Fruit fly (Drosophila melanogaster) whole organism, prepupa: Measurements from ENCODE around the gene CG5026.
A peak's percentile ranks its signal among the peaks of the same experiment; 100 is the strongest.

Experiments used
- Blimp-1 ChIP-seq: fragments of 200-800 bp; sonication (Bioruptor generic); optimal IDR thresholded peaks from 3 replicates; lab custom pipeline; 2017; ENCODE audit warnings: missing biosample characterization, missing genetic modification characterization, mild to moderate bottlenecking, moderate library complexity, missing genetic modification reagents
- CG10631 ChIP-seq: fragments of 200-800 bp; sonication (Bioruptor generic); optimal IDR thresholded peaks from 2 replicates; lab custom pipeline; 2016; ENCODE audit warnings: missing biosample characterization, missing genetic modification characterization
- CG11294 ChIP-seq: fragments of 200-800 bp; sonication (Bioruptor generic); IDR thresholded peaks from 2 replicates; pipeline ENCODE4 v1.3.6; 2022; ENCODE audit warnings: missing biosample characterization, missing genetic modification characterization
- CG15336 ChIP-seq: fragments of 200-800 bp; sonication (Bioruptor generic); IDR thresholded peaks from 2 replicates; pipeline ENCODE4 v1.3.6; 2022; ENCODE audit warnings: missing biosample characterization, missing genetic modification characterization
- CG1621 ChIP-seq: fragments of 200-800 bp; sonication (Bioruptor generic); optimal IDR thresholded peaks from 3 replicates; lab custom pipeline; 2018; ENCODE audit warnings: missing biosample characterization, mild to moderate bottlenecking, missing genetic modification characterization
- CG31627 ChIP-seq: fragments of 200-800 bp; sonication (Bioruptor generic); optimal IDR thresholded peaks from 3 replicates; lab custom pipeline; 2016; ENCODE audit warnings: missing biosample characterization, missing genetic modification characterization
- CG3919 ChIP-seq: fragments of 200-800 bp; sonication (Bioruptor generic); optimal IDR thresholded peaks from 3 replicates; lab custom pipeline; 2016; ENCODE audit warnings: missing biosample characterization, missing genetic modification characterization
- CG6163 ChIP-seq: fragments of 200-800 bp; sonication (Bioruptor generic); IDR thresholded peaks from 3 replicates; pipeline ENCODE4 v1.3.6; 2022; ENCODE audit warnings: missing biosample characterization, missing genetic modification characterization
- CG6808 ChIP-seq: fragments of 200-800 bp; sonication (Bioruptor generic); optimal IDR thresholded peaks from 3 replicates; lab custom pipeline; 2017; ENCODE audit warnings: missing biosample characterization, missing genetic modification characterization, mild to moderate bottlenecking, moderate library complexity, missing genetic modification reagents
- CG6854 ChIP-seq: fragments of 200-800 bp; sonication (Bioruptor generic); optimal IDR thresholded peaks from 2 replicates; lab custom pipeline; 2017; ENCODE audit warnings: missing biosample characterization, mild to moderate bottlenecking, missing genetic modification characterization
- CG8119 ChIP-seq: fragments of 200-800 bp; sonication (Bioruptor generic); IDR thresholded peaks from 3 replicates; pipeline ENCODE4 v1.3.6; 2022; ENCODE audit warnings: missing biosample characterization, missing genetic modification characterization
- CG8632 ChIP-seq: fragments of 200-800 bp; sonication (Bioruptor generic); optimal IDR thresholded peaks from 3 replicates; lab custom pipeline; 2016; ENCODE audit warnings: missing biosample characterization, missing genetic modification characterization
- Eip75B ChIP-seq: fragments of 200-800 bp; sonication (Bioruptor generic); optimal IDR thresholded peaks from 3 replicates; lab custom pipeline; 2016; ENCODE audit warnings: missing biosample characterization, missing genetic modification characterization
- Eip78C ChIP-seq: fragments of 200-800 bp; sonication (Bioruptor generic); peaks from one replicate; lab custom pipeline; 2016; ENCODE audit warnings: missing biosample characterization, missing genetic modification characterization
- Eip93F ChIP-seq: fragments of 200-800 bp; sonication (Bioruptor generic); optimal IDR thresholded peaks from 2 replicates; lab custom pipeline; 2016; ENCODE audit warnings: missing biosample characterization, mild to moderate bottlenecking, missing genetic modification characterization
- Hr38 ChIP-seq: sonication (Bioruptor generic); optimal IDR thresholded peaks from 2 replicates; lab custom pipeline; 2016; ENCODE audit warnings: missing biosample characterization, missing genetic modification characterization
- Hr39 ChIP-seq: fragments of 200-800 bp; sonication (Bioruptor generic); optimal IDR thresholded peaks from 2 replicates; lab custom pipeline; 2016; ENCODE audit warnings: missing biosample characterization, missing genetic modification characterization
- Hr4 ChIP-seq: fragments of 200-800 bp; sonication (Bioruptor generic); optimal IDR thresholded peaks from 3 replicates; lab custom pipeline; 2016; ENCODE audit warnings: missing biosample characterization, missing genetic modification characterization
- Met ChIP-seq: fragments of 200-800 bp; sonication (Bioruptor generic); optimal IDR thresholded peaks from 3 replicates; lab custom pipeline; 2016; ENCODE audit warnings: missing biosample characterization, missing genetic modification characterization
- Smox ChIP-seq: fragments of 200-800 bp; sonication (Bioruptor generic); optimal IDR thresholded peaks from 3 replicates; lab custom pipeline; 2016; ENCODE audit warnings: missing biosample characterization, missing genetic modification characterization
- Sox102F ChIP-seq: fragments of 200-800 bp; sonication (Bioruptor generic); optimal IDR thresholded peaks from 2 replicates; lab custom pipeline; 2016; ENCODE audit warnings: missing biosample characterization, mild to moderate bottlenecking, missing genetic modification characterization
- Sox14 ChIP-seq: fragments of 200-800 bp; sonication (Bioruptor generic); optimal IDR thresholded peaks from 3 replicates; lab custom pipeline; 2016; ENCODE audit warnings: missing biosample characterization, missing genetic modification characterization
- achi ChIP-seq: fragments of 200-800 bp; sonication (Bioruptor generic); optimal IDR thresholded peaks from 3 replicates; lab custom pipeline; 2016; ENCODE audit warnings: missing biosample characterization, missing genetic modification characterization
- dsx ChIP-seq: fragments of 200-800 bp; optimal IDR thresholded peaks from 3 replicates; lab custom pipeline; 2019; ENCODE audit warnings: missing biosample characterization, mild to moderate bottlenecking, missing genetic modification characterization, moderate library complexity; ENCODE audit not compliant: poor library complexity, severe bottlenecking
- eg ChIP-seq: fragments of 200-800 bp; sonication (Bioruptor generic); IDR thresholded peaks from 3 replicates; pipeline ENCODE4 v1.3.6; 2022; ENCODE audit warnings: missing biosample characterization, missing genetic modification characterization
- fd85E ChIP-seq: fragments of 200-800 bp; sonication (Bioruptor generic); optimal IDR thresholded peaks from 3 replicates; lab custom pipeline; 2016; ENCODE audit warnings: missing biosample characterization, missing genetic modification characterization
- fkh ChIP-seq: fragments of 200-800 bp; sonication (Bioruptor generic); optimal IDR thresholded peaks from 3 replicates; lab custom pipeline; 2017; ENCODE audit warnings: missing biosample characterization, mild to moderate bottlenecking, missing genetic modification characterization, moderate library complexity
- lz ChIP-seq: fragments of 200-800 bp; sonication (Bioruptor generic); optimal IDR thresholded peaks from 3 replicates; lab custom pipeline; 2016; ENCODE audit warnings: missing biosample characterization, missing genetic modification characterization
- net ChIP-seq: fragments of 200-800 bp; sonication (Bioruptor generic); optimal IDR thresholded peaks from 3 replicates; lab custom pipeline; 2016; ENCODE audit warnings: missing biosample characterization, missing genetic modification characterization
- pdm3 ChIP-seq: fragments of 200-800 bp; sonication (Bioruptor generic); optimal IDR thresholded peaks from 3 replicates; lab custom pipeline; 2016; ENCODE audit warnings: missing biosample characterization, missing genetic modification characterization
- salr ChIP-seq, 2 experiments: fragments of 200-800 bp; sonication (Bioruptor generic); optimal IDR thresholded peaks; 3 replicates each; lab custom pipeline; 2016 to 2018; ENCODE audit warnings: missing biosample characterization in 2 of 2, missing genetic modification characterization in 2 of 2, mild to moderate bottlenecking in 1 of 2
- ss ChIP-seq, 2 experiments: fragments of 200-800 bp; sonication (Bioruptor generic); optimal IDR thresholded peaks; 2 replicates in 1 of 2; 3 replicates in 1 of 2; lab custom pipeline; 2017 to 2018; ENCODE audit warnings: mild to moderate bottlenecking in 2 of 2, missing biosample characterization in 2 of 2, missing genetic modification characterization in 2 of 2, moderate library complexity in 1 of 2
- svp ChIP-seq: fragments of 200-800 bp; sonication (Bioruptor generic); peaks from one replicate; lab custom pipeline; 2016; ENCODE audit warnings: missing biosample characterization, missing genetic modification characterization

Gene CG5026

dm6 chr3L:8996899-8997685, 28.8 kb downstream of the CG5026 start:
- TF ChIP-seq Blimp-1 (peak; percentile 91), Met (GFP tag; lab: Kevin White, UChicago) (no peak), dsx (GFP tag; lab: Kevin White, UChicago) (peak; percentile 26), net (GFP tag; lab: Kevin White, UChicago) (peak; percentile 18), CG3919 (GFP tag; lab: Kevin White, UChicago) (peak; percentile 15), svp (GFP tag; lab: Kevin White, UChicago) (peak; percentile 89), CG6808 (GFP tag; lab: Kevin White, UChicago) (no peak), CG6163 (0 out of 3 replicates have a peak, but pooled peaks have one; percentile 18), ss (GFP tag; optimal IDR thresholded peaks at IDR 0.05; lab: Kevin White, UChicago) (peak in 1 of 2 experiments; percentile 21), eg (GFP tag; lab: Robert Waterston, UW) (0 out of 3 replicates have a peak, but pooled peaks have one; percentile 34), salr (GFP tag; optimal IDR thresholded peaks at IDR 0.05; lab: Kevin White, UChicago) (no peak), Smox (GFP tag; lab: Kevin White, UChicago) (no peak), CG15336 (GFP tag; lab: Robert Waterston, UW) (0 out of 2 replicates have a peak, but pooled peaks have one; percentile 31), achi (GFP tag; lab: Kevin White, UChicago) (peak; percentile 52), Sox102F (GFP tag; lab: Kevin White, UChicago) (peak; percentile 13), CG1621 (tag; lab: Kevin White, UChicago) (peak; percentile 2), Eip78C (GFP tag; lab: Kevin White, UChicago) (peak; percentile 32), CG6854 (GFP tag; lab: Kevin White, UChicago) (peak; percentile 41), CG8119 (peak; percentile 14; the same call in 1 of the 3 replicates)

DNA sequence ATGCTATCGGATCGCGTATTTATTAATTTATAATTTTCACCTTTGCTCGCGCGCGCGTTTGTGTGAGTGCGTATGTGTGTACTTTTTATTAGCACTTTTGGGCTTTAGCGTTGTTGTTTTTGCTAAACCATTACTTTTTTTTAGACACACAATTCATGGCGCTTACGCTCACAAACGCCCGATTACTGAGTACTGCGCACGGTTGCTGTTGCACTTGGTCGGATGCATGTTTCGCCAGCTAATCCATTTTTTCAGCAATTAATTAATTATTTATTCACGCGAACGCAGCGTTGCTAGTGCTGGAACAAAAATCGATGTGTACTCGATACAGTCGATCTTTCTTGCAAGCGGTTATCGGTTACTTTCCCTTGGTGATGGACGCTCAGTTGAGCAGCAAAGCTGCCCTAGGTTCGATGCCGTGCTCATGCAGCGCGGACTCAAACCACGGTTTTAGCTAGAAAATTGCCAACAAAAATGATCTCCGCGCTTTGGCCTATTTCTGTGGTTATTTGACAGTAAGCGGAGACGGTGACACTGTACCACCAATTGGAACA, 29.4 kb downstream of the CG5026 start, which contains the start of the genes smg and CG5087:
Gene smg, minus strand, starts transcription at position 304 of the 554 bp plus-strand sequence.
Gene CG5087, plus strand, starts transcription at position 499 of the 554 bp plus-strand sequence.
- TF ChIP-seq svp (GFP tag; lab: Kevin White, UChicago): peak; percentile 83
- TF ChIP-seq Hr38 (GFP tag; lab: Kevin White, UChicago): no peak
- TF ChIP-seq lz (GFP tag; lab: Kevin White, UChicago): peak; percentile 7
- no peak for TF ChIP-seq CG31627 (GFP tag; lab: Kevin White, UChicago)
- TF ChIP-seq fkh (GFP tag; lab: Kevin White, UChicago): peak; percentile 75
- peak; percentile 13 for TF ChIP-seq Hr39 (GFP tag; lab: Kevin White, UChicago)
- TF ChIP-seq CG11294 (GFP tag; lab: Robert Waterston, UW): no peak
- TF ChIP-seq Eip93F (GFP tag; lab: Kevin White, UChicago): peak; percentile 13
- peak; percentile 14 for TF ChIP-seq Eip75B (GFP tag; lab: Kevin White, UChicago)
- TF ChIP-seq achi (GFP tag; lab: Kevin White, UChicago): no peak

dm6 chr3L:9002527-9002926, 34.2 kb downstream of the CG5026 start:
- TF ChIP-seq Sox14 (GFP tag; lab: Kevin White, UChicago): no peak
- TF ChIP-seq fd85E: no peak
- TF ChIP-seq Hr4 (GFP tag; lab: Kevin White, UChicago): no peak
- no peak for TF ChIP-seq Eip75B (GFP tag; lab: Kevin White, UChicago)
- TF ChIP-seq CG15336 (GFP tag; lab: Robert Waterston, UW): no peak

DNA sequence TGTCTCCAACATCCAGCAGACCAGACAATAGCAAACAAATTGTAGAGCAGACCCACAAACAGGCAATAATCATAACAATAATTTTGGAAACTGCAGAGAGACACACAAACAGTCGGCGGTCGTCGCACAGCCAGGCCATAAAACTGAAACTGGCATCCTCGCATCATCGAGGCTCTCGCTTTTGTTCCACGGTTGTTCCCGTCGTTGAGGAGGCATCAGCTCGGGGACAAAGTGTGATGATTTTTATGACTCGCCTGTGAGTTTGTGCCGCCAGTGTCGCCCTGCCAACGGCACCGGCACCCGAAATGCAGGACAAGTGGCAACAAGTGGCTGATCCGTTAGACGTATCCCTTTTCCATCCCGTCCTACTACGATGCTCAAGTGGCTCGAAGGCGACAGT, 35.0 kb downstream of the CG5026 start:
- no peak for TF ChIP-seq dsx (GFP tag; lab: Kevin White, UChicago)
- TF ChIP-seq CG10631 (GFP tag; lab: Kevin White, UChicago): no peak
- no peak for TF ChIP-seq net (GFP tag; lab: Kevin White, UChicago)
- TF ChIP-seq Met (GFP tag; lab: Kevin White, UChicago): no peak
- no peak for TF ChIP-seq CG1621 (tag; lab: Kevin White, UChicago)
- TF ChIP-seq CG8632 (GFP tag; lab: Kevin White, UChicago): no peak
- TF ChIP-seq pdm3 (GFP tag; lab: Kevin White, UChicago): no peak
